Worm (Caenorhabditis elegans) whole organism, L2 larva: Measurements from ENCODE around the gene frpr-4.

Experiments used
- lin-39 ChIP-seq: fragments of 150-350 bp; optimal IDR thresholded peaks from 2 replicates; lab custom pipeline; 2014; ENCODE audit warnings: missing biosample characterization, missing genetic modification reagents, missing genetic modification characterization
- mdl-1 ChIP-seq, 2 experiments: fragments of 150-350 bp in 1 of 2; sonication (generic microtip) in 1 of 2; optimal IDR thresholded peaks; 2 replicates each; lab custom pipeline; 2017; ENCODE audit warnings: missing biosample characterization in 2 of 2, missing genetic modification characterization in 2 of 2
- nhr-129 ChIP-seq: fragments of 150-350 bp; optimal IDR thresholded peaks from 2 replicates; lab custom pipeline; 2014; ENCODE audit warnings: missing biosample characterization, missing genetic modification characterization
- nhr-77 ChIP-seq: fragments of 150-350 bp; optimal IDR thresholded peaks from 2 replicates; lab custom pipeline; 2014; ENCODE audit warnings: missing biosample characterization, missing genetic modification characterization

- TF ChIP-seq nhr-129 (tag; lab: Kevin White, UChicago) (peak; percentile 23), nhr-77 (tag; lab: Kevin White, UChicago) (no peak), lin-39 (tag; lab: Kevin White, UChicago) (no peak), mdl-1 (tag; optimal IDR thresholded peaks at IDR 0.05; lab: Kevin White, UChicago) (peak in 1 of 2 experiments; percentile 7)
These were observed 16.5 kb upstream of the frpr-4 start, which contains the start of gene drn-1 for ce11 chrII:5271729-5272322.
